Fruit fly (Drosophila melanogaster): Measurements from ENCODE around the gene fu.
A peak's percentile ranks its signal among the peaks of the same experiment; 100 is the strongest.

The fu gene

dm6 chrX:18644890-18645289, 12.7 kb upstream of the fu start (continued):
- TF ChIP-seq CG13296 (GFP tag; optimal IDR thresholded peaks at IDR 0.05) (peak; percentile 87), Ets65A (GFP tag) (peak; percentile 28), Chrac-16 (GFP tag; optimal IDR thresholded peaks at IDR 0.05) (peak; percentile 77), CG2129 (GFP tag; IDR thresholded peaks at IDR 0.05; ENCODE audit: partially characterized antibody) (no peak), fu2 (GFP tag; optimal IDR thresholded peaks at IDR 0.05) (peak; percentile 59), Poxn (GFP tag; IDR thresholded peaks at IDR 0.05) (0 out of 2 replicates have a peak, but pooled peaks have one; percentile 48), Doc2 (GFP tag; IDR thresholded peaks at IDR 0.05) (no peak), MESR4 (GFP tag; optimal IDR thresholded peaks at IDR 0.05) (peak; percentile 20), Hr39 (optimal IDR thresholded peaks at IDR 0.05) (no peak), chn (GFP tag; optimal IDR thresholded peaks at IDR 0.05) (peak; percentile 75), CG7987 (GFP tag; optimal IDR thresholded peaks at IDR 0.05) (peak; percentile 62), schlank (tag; optimal IDR thresholded peaks at IDR 0.05) (peak; percentile 65), Abd-B (GFP tag; optimal IDR thresholded peaks at IDR 0.05) (no peak), Dbx (GFP tag; IDR thresholded peaks at IDR 0.05) (peak; percentile 64; the same call in 2 of the 3 replicates), CG34224 (GFP tag; IDR thresholded peaks at IDR 0.05; ENCODE audit: partially characterized antibody) (no peak), CkIIα-i1 (GFP tag; IDR thresholded peaks at IDR 0.05) (no peak), NFAT (GFP tag; IDR thresholded peaks at IDR 0.05) (peak; percentile 36; the same call in 1 of the 2 replicates), danr (GFP tag; IDR thresholded peaks at IDR 0.05) (peak; percentile 37; the same call in 1 of the 2 replicates), bsh (GFP tag; optimal IDR thresholded peaks at IDR 0.05) (peak in 1 of 2 experiments; percentile 90), CG11093 (GFP tag; IDR thresholded peaks at IDR 0.05) (no peak; the same call in 2 of the 3 replicates), tin (GFP tag; optimal IDR thresholded peaks at IDR 0.05) (peak; percentile 80), Med (GFP tag) (peak; percentile 85), CG31388 (GFP tag; optimal IDR thresholded peaks at IDR 0.05) (peak; percentile 35), amos (GFP tag; IDR thresholded peaks at IDR 0.05; ENCODE audit: partially characterized antibody) (no peak), Lim3 (GFP tag; IDR thresholded peaks at IDR 0.05) (0 out of 2 replicates have a peak, but pooled peaks have one; percentile 22), exex (tag; optimal IDR thresholded peaks at IDR 0.05) (peak; percentile 67), Mad (GFP tag; optimal IDR thresholded peaks at IDR 0.05) (peak; percentile 51), Sox102F (GFP tag; optimal IDR thresholded peaks at IDR 0.05) (peak; percentile 89), CG7372 (GFP tag; IDR thresholded peaks at IDR 0.05) (peak; percentile 60; the same call in 1 of the 2 replicates), D (optimal IDR thresholded peaks at IDR 0.05) (no peak), D (GFP tag; optimal IDR thresholded peaks at IDR 0.05) (peak; percentile 71), CG2120 (GFP tag; optimal IDR thresholded peaks at IDR 0.05) (peak; percentile 89), wek (GFP tag; optimal IDR thresholded peaks at IDR 0.05) (peak; percentile 49), Xbp1 (GFP tag; optimal IDR thresholded peaks at IDR 0.05) (peak; percentile 85), Dip2 (GFP tag; IDR thresholded peaks at IDR 0.05) (no peak), PHDP (tag; optimal IDR thresholded peaks at IDR 0.05) (peak; percentile 84), pita (GFP tag; optimal IDR thresholded peaks at IDR 0.05) (no peak), CG6854 (GFP tag; optimal IDR thresholded peaks at IDR 0.05) (peak; percentile 63), E2f1 (GFP tag; IDR thresholded peaks at IDR 0.05) (peak; percentile 69), CG3847 (GFP tag; IDR thresholded peaks at IDR 0.05) (peak; percentile 74; the same call in 1 of the 2 replicates), CG13424 (tag; optimal IDR thresholded peaks at IDR 0.05) (peak; percentile 90), kni (GFP tag; optimal IDR thresholded peaks at IDR 0.05) (peak; percentile 8), Jarid2 (GFP tag; optimal IDR thresholded peaks at IDR 0.05) (no peak), B-H2 (GFP tag; optimal IDR thresholded peaks at IDR 0.05) (peak; percentile 43), CG33557 (GFP tag; optimal IDR thresholded peaks at IDR 0.05) (peak; percentile 52), emc (GFP tag; optimal IDR thresholded peaks at IDR 0.05) (peak; percentile 20), fd96Cb (tag; optimal IDR thresholded peaks at IDR 0.05) (peak; percentile 85), Ravus (GFP tag; IDR thresholded peaks at IDR 0.05) (peak; percentile 35), Hey (tag; optimal IDR thresholded peaks at IDR 0.05) (peak; percentile 34), CG11696 (GFP tag; IDR thresholded peaks at IDR 0.05) (0 out of 2 replicates have a peak, but pooled peaks have one; percentile 16), vnd (GFP tag; IDR thresholded peaks at IDR 0.05; ENCODE audit: partially characterized antibody) (no peak)
